Fruit fly (Drosophila melanogaster) whole organism, pupa: ENCODE measurements around the gene CG33272.

Experiments
- CG10348 ChIP-seq: fragments of 200-800 bp; sonication (Bioruptor generic); IDR thresholded peaks from 2 replicates; pipeline ENCODE4 v1.3.6; 2022; ENCODE audit warnings: missing biosample characterization, missing genetic modification characterization
- CG12605 ChIP-seq: fragments of 200-800 bp; sonication (Bioruptor generic); IDR thresholded peaks from 2 replicates; pipeline ENCODE4 v1.3.6; 2022; ENCODE audit warnings: missing biosample characterization, missing genetic modification characterization
- CG13204 ChIP-seq: fragments of 200-800 bp; sonication (Bioruptor generic); optimal IDR thresholded peaks from 2 replicates; lab custom pipeline; 2018; ENCODE audit warnings: missing biosample characterization, mild to moderate bottlenecking, missing genetic modification characterization, moderate library complexity
- CG34367 ChIP-seq: fragments of 200-800 bp; sonication (Bioruptor generic); optimal IDR thresholded peaks from 2 replicates; lab custom pipeline; 2018; ENCODE audit warnings: missing biosample characterization, mild to moderate bottlenecking, missing genetic modification characterization
- CG4496 ChIP-seq: fragments of 200-800 bp; sonication (Bioruptor generic); IDR thresholded peaks from 3 replicates; pipeline ENCODE4 v1.3.6; 2022; ENCODE audit warnings: missing biosample characterization, missing genetic modification characterization
- CG8159 ChIP-seq: fragments of 200-800 bp; sonication (Bioruptor generic); optimal IDR thresholded peaks from 3 replicates; lab custom pipeline; 2018; ENCODE audit warnings: missing biosample characterization, mild to moderate bottlenecking, missing genetic modification characterization, moderate library complexity
- EcR ChIP-seq: fragments of 200-800 bp; sonication (Bioruptor generic); optimal IDR thresholded peaks from 3 replicates; lab custom pipeline; 2019; ENCODE audit warnings: missing biosample characterization, missing genetic modification characterization, mild to moderate bottlenecking, moderate library complexity, missing genetic modification reagents
- Snoo ChIP-seq: fragments of 200-800 bp; sonication (Bioruptor generic); optimal IDR thresholded peaks from 3 replicates; lab custom pipeline; 2017; ENCODE audit warnings: missing biosample characterization, mild to moderate bottlenecking, missing genetic modification characterization, inconsistent platforms
- gl ChIP-seq: fragments of 200-800 bp; sonication (Bioruptor generic); optimal IDR thresholded peaks from 2 replicates; lab custom pipeline; 2018; ENCODE audit warnings: missing biosample characterization, mild to moderate bottlenecking, missing genetic modification characterization
- rn ChIP-seq: fragments of 200-800 bp; sonication (Bioruptor generic); IDR thresholded peaks from 2 replicates; pipeline ENCODE4 v1.3.6; 2022; ENCODE audit warnings: missing biosample characterization, missing genetic modification characterization

- TF ChIP-seq CG4496 (GFP tag; lab: Robert Waterston, UW) = no peak
- TF ChIP-seq CG13204 = no peak
- no peak for TF ChIP-seq CG12605 (GFP tag; lab: Robert Waterston, UW)
- no peak for TF ChIP-seq CG10348 (GFP tag; lab: Robert Waterston, UW)
- no peak for TF ChIP-seq gl
- no peak for TF ChIP-seq Snoo (tag; lab: Kevin White, UChicago)
- no peak for TF ChIP-seq rn (GFP tag; lab: Robert Waterston, UW)
- no peak for TF ChIP-seq CG8159 (tag; lab: Kevin White, UChicago)
- TF ChIP-seq CG34367 (tag; lab: Kevin White, UChicago) = no peak
- no peak for TF ChIP-seq EcR (GFP tag; lab: Kevin White, UChicago)
These were observed 19.9 kb downstream of the CG33272 start for dm6 chr3L:11490539-11490938.
